Fruit fly (Drosophila melanogaster) whole organism, embryonic: ENCODE results near the gene Ets97D.

Experiments used
- CoRest ChIP-seq: fragments of 200-800 bp; sonication (Bioruptor generic); optimal IDR thresholded peaks from 3 replicates; lab custom pipeline; 2018; ENCODE audit warnings: missing biosample characterization, mild to moderate bottlenecking, missing genetic modification characterization, moderate library complexity
- Sry-β ChIP-seq: fragments of 200-800 bp; sonication (Bioruptor generic); optimal IDR thresholded peaks from 2 replicates; lab custom pipeline; 2018; ENCODE audit warnings: missing biosample characterization, mild to moderate bottlenecking, missing genetic modification characterization, moderate library complexity
- lbe ChIP-seq: fragments of 200-800 bp; sonication (Bioruptor generic); optimal IDR thresholded peaks from 2 replicates; lab custom pipeline; 2016; ENCODE audit warnings: missing biosample characterization, mild to moderate bottlenecking, missing genetic modification characterization
- org-1 ChIP-seq: fragments of 200-800 bp; sonication (Bioruptor generic); optimal IDR thresholded peaks from 2 replicates; lab custom pipeline; 2017; ENCODE audit warnings: missing biosample characterization, missing genetic modification characterization

dm6 chr3R:26926477-26926876 is 13.8 kb upstream of the Ets97D start:
- TF ChIP-seq Sry-β (GFP tag; lab: Kevin White, UChicago) (no peak), CoRest (tag; lab: Kevin White, UChicago) (no peak), org-1 (no peak), lbe (GFP tag; lab: Kevin White, UChicago) (no peak)
